Fruit fly (Drosophila melanogaster) whole organism, embryonic: ENCODE results near the gene melt.

Experiments used
- Abd-B ChIP-seq: fragments of 200-800 bp; sonication (Bioruptor generic); optimal IDR thresholded peaks from 2 replicates; lab custom pipeline; 2018; ENCODE audit warnings: missing biosample characterization, mild to moderate bottlenecking, missing genetic modification characterization, moderate library complexity
- Asciz ChIP-seq: fragments of 200-800 bp; sonication (Bioruptor generic); optimal IDR thresholded peaks from 2 replicates; lab custom pipeline; 2017; ENCODE audit warnings: missing biosample characterization, mild to moderate bottlenecking, missing genetic modification characterization, missing genetic modification reagents
- Bgb ChIP-seq: fragments of 200-800 bp; sonication (Bioruptor generic); IDR thresholded peaks from 2 replicates; pipeline ENCODE4 v1.3.6; 2022; ENCODE audit warnings: missing biosample characterization, missing genetic modification characterization; ENCODE audit not compliant: partially characterized antibody
- CG10274 ChIP-seq: fragments of 200-800 bp; sonication (Bioruptor generic); optimal IDR thresholded peaks from 3 replicates; lab custom pipeline; 2017; ENCODE audit warnings: missing biosample characterization, mild to moderate bottlenecking, missing genetic modification characterization
- CG10565 ChIP-seq: fragments of 200-800 bp; sonication (Bioruptor generic); optimal IDR thresholded peaks from 3 replicates; lab custom pipeline; 2016; ENCODE audit warnings: missing biosample characterization, mild to moderate bottlenecking, missing genetic modification characterization
- CG12236 ChIP-seq: fragments of 200-800 bp; sonication (Bioruptor generic); optimal IDR thresholded peaks from 2 replicates; lab custom pipeline; 2016; ENCODE audit warnings: missing biosample characterization, missing genetic modification characterization
- CG14441 ChIP-seq: fragments of 200-800 bp; sonication (Bioruptor generic); IDR thresholded peaks from 2 replicates; pipeline ENCODE4 v1.3.6; 2022; ENCODE audit warnings: missing biosample characterization, missing genetic modification characterization
- CG16815 ChIP-seq: fragments of 200-800 bp; sonication (Bioruptor generic); optimal IDR thresholded peaks from 3 replicates; lab custom pipeline; 2017; ENCODE audit warnings: missing biosample characterization, mild to moderate bottlenecking, missing genetic modification characterization
- CG17359 ChIP-seq: fragments of 200-800 bp; sonication (Bioruptor generic); optimal IDR thresholded peaks from 3 replicates; lab custom pipeline; 2018; ENCODE audit warnings: missing biosample characterization, mild to moderate bottlenecking, missing genetic modification characterization, moderate library complexity
- CG2120 ChIP-seq: fragments of 200-800 bp; sonication (Bioruptor generic); optimal IDR thresholded peaks from 3 replicates; lab custom pipeline; 2016; ENCODE audit warnings: missing biosample characterization, missing genetic modification characterization
- CG30020 ChIP-seq: fragments of 200-800 bp; optimal IDR thresholded peaks from 2 replicates; lab custom pipeline; 2019; ENCODE audit warnings: missing biosample characterization, mild to moderate bottlenecking, missing genetic modification characterization, moderate library complexity
- CG30431 ChIP-seq: fragments of 200-800 bp; sonication (Bioruptor generic); optimal IDR thresholded peaks from 2 replicates; lab custom pipeline; 2017; ENCODE audit warnings: missing biosample characterization, missing genetic modification characterization
- CG3065 ChIP-seq: fragments of 200-800 bp; sonication (Bioruptor generic); optimal IDR thresholded peaks from 2 replicates; lab custom pipeline; 2016; ENCODE audit warnings: missing biosample characterization, missing genetic modification characterization
- CG33213 ChIP-seq: fragments of 200-800 bp; sonication (Bioruptor generic); optimal IDR thresholded peaks from 3 replicates; lab custom pipeline; 2016; ENCODE audit warnings: missing biosample characterization, missing genetic modification characterization
- CG4360 ChIP-seq: fragments of 200-800 bp; sonication (Bioruptor generic); IDR thresholded peaks from 2 replicates; pipeline ENCODE4 v1.3.6; 2022; ENCODE audit warnings: missing biosample characterization, missing genetic modification characterization
- CG8388 ChIP-seq: fragments of 200-800 bp; sonication (Bioruptor generic); optimal IDR thresholded peaks from 2 replicates; lab custom pipeline; 2019; ENCODE audit warnings: missing biosample characterization, mild to moderate bottlenecking, missing genetic modification characterization, moderate library complexity
- CG8478 ChIP-seq: fragments of >200 bp; optimal IDR thresholded peaks from 2 replicates; lab custom pipeline; 2018
- CTCF ChIP-seq: fragments of 200-800 bp; sonication (Bioruptor generic); optimal IDR thresholded peaks from 2 replicates; lab custom pipeline; 2017; ENCODE audit warnings: missing biosample characterization, mild to moderate bottlenecking, missing genetic modification characterization, moderate library complexity
- D ChIP-seq, 2 experiments: fragments of 200-800 bp in 1 of 2; fragments of >200 bp in 1 of 2; sonication (Bioruptor generic) in 1 of 2; optimal IDR thresholded peaks; 2 replicates in 1 of 2; 3 replicates in 1 of 2; lab custom pipeline; 2017; ENCODE audit warnings: mild to moderate bottlenecking in 1 of 2, missing biosample characterization in 1 of 2, missing genetic modification characterization in 1 of 2, missing genetic modification reagents in 1 of 2
- Eip74EF ChIP-seq, 2 experiments: fragments of 200-800 bp in 1 of 2; fragments of >200 bp in 1 of 2; sonication (Bioruptor generic) in 1 of 2; optimal IDR thresholded peaks; 2 replicates each; lab custom pipeline; 2017 to 2019; ENCODE audit warnings: missing biosample characterization in 2 of 2, missing genetic modification characterization in 2 of 2, mild to moderate bottlenecking in 1 of 2, moderate library complexity in 1 of 2
- Ets65A ChIP-seq: fragments of 200-800 bp; sonication (Bioruptor generic); peaks from one replicate; lab custom pipeline; 2016; ENCODE audit warnings: missing biosample characterization, missing genetic modification characterization
- Hr51 ChIP-seq, 2 experiments: fragments of 200-800 bp; sonication (Bioruptor generic); optimal IDR thresholded peaks; 2 replicates in 1 of 2; 3 replicates in 1 of 2; lab custom pipeline; 2016 to 2018; ENCODE audit warnings: missing biosample characterization in 2 of 2, missing genetic modification characterization in 2 of 2, mild to moderate bottlenecking in 1 of 2, moderate library complexity in 1 of 2
- Jarid2 ChIP-seq: fragments of 200-800 bp; sonication (Bioruptor generic); optimal IDR thresholded peaks from 3 replicates; lab custom pipeline; 2017; ENCODE audit warnings: mild to moderate bottlenecking, missing biosample characterization, missing genetic modification reagents, missing genetic modification characterization
- Lim3 ChIP-seq: fragments of 200-800 bp; sonication (Bioruptor generic); IDR thresholded peaks from 2 replicates; pipeline ENCODE4 v1.3.6; 2022; ENCODE audit warnings: missing biosample characterization, missing genetic modification characterization
- Lpt ChIP-seq: fragments of >200 bp; optimal IDR thresholded peaks from 2 replicates; lab custom pipeline; 2018; ENCODE audit warnings: missing biosample characterization, missing genetic modification characterization
- Rfx ChIP-seq: fragments of 200-800 bp; sonication (Bioruptor generic); IDR thresholded peaks from 2 replicates; pipeline ENCODE4 v1.3.6; 2022; ENCODE audit warnings: missing biosample characterization, missing genetic modification characterization
- Sox102F ChIP-seq: fragments of 200-800 bp; sonication (Bioruptor generic); optimal IDR thresholded peaks from 2 replicates; lab custom pipeline; 2018; ENCODE audit warnings: missing biosample characterization, mild to moderate bottlenecking, missing genetic modification characterization, moderate library complexity
- az2 ChIP-seq: fragments of 200-800 bp; sonication (Bioruptor generic); optimal IDR thresholded peaks from 3 replicates; lab custom pipeline; 2016; ENCODE audit warnings: missing biosample characterization, missing genetic modification characterization
- cato ChIP-seq: fragments of 200-800 bp; sonication (Bioruptor generic); optimal IDR thresholded peaks from 2 replicates; lab custom pipeline; 2016; ENCODE audit warnings: missing biosample characterization, missing genetic modification characterization, borderline replicate concordance
- ci ChIP-seq: fragments of 200-800 bp; sonication (Bioruptor generic); IDR thresholded peaks from 3 replicates; pipeline ENCODE4 v1.3.6; 2022; ENCODE audit warnings: missing biosample characterization, missing genetic modification characterization
- disco-r ChIP-seq: fragments of 200-800 bp; sonication (Bioruptor generic); optimal IDR thresholded peaks from 2 replicates; lab custom pipeline; 2016; ENCODE audit warnings: missing biosample characterization, missing genetic modification characterization
- dmrt99B ChIP-seq: fragments of 200-800 bp; sonication (Bioruptor generic); optimal IDR thresholded peaks from 2 replicates; lab custom pipeline; 2018; ENCODE audit warnings: missing biosample characterization, mild to moderate bottlenecking, missing genetic modification characterization, moderate library complexity
- exex ChIP-seq: fragments of 200-800 bp; sonication (Bioruptor generic); optimal IDR thresholded peaks from 4 replicates; lab custom pipeline; 2018; ENCODE audit warnings: missing biosample characterization, mild to moderate bottlenecking, missing genetic modification characterization, moderate library complexity
- gfzf ChIP-seq: fragments of 200-800 bp; sonication (Bioruptor generic); optimal IDR thresholded peaks from 2 replicates; lab custom pipeline; 2016; ENCODE audit warnings: missing biosample characterization, mild to moderate bottlenecking, missing genetic modification characterization, moderate library complexity
- gsb ChIP-seq: fragments of 200-800 bp; sonication (Bioruptor generic); IDR thresholded peaks from 2 replicates; pipeline ENCODE4 v1.3.6; 2022; ENCODE audit warnings: missing biosample characterization, missing genetic modification characterization
- ind ChIP-seq: fragments of 200-800 bp; sonication (Bioruptor generic); optimal IDR thresholded peaks from 3 replicates; lab custom pipeline; 2016; ENCODE audit warnings: missing biosample characterization, missing genetic modification characterization
- lola ChIP-seq, 3 experiments: fragments of >200 bp in 2 of 3; fragments of 200-800 bp in 1 of 3; sonication (Bioruptor generic) in 1 of 3; optimal IDR thresholded peaks; 2 replicates each; lab custom pipeline; 2017 to 2019; ENCODE audit warnings: missing biosample characterization in 3 of 3, missing genetic modification characterization in 3 of 3, mild to moderate bottlenecking in 1 of 3, moderate library complexity in 1 of 3
- nom ChIP-seq: fragments of 200-800 bp; sonication (Bioruptor generic); optimal IDR thresholded peaks from 2 replicates; lab custom pipeline; 2017; ENCODE audit warnings: missing biosample characterization, missing genetic modification characterization, mild to moderate bottlenecking, moderate library complexity, missing genetic modification reagents
- odd ChIP-seq: fragments of 200-800 bp; sonication (Bioruptor generic); optimal IDR thresholded peaks from 2 replicates; lab custom pipeline; 2017; ENCODE audit warnings: missing biosample characterization, mild to moderate bottlenecking, missing genetic modification characterization
- pita ChIP-seq: fragments of 200-800 bp; sonication (Bioruptor generic); optimal IDR thresholded peaks from 2 replicates; lab custom pipeline; 2017; ENCODE audit warnings: missing biosample characterization, mild to moderate bottlenecking, missing genetic modification characterization
- prd ChIP-seq, 3 experiments: fragments of >200 bp in 2 of 3; fragments of 200-800 bp in 1 of 3; sonication (Bioruptor generic) in 1 of 3; optimal IDR thresholded peaks in 2 of 3; IDR thresholded peaks in 1 of 3; 2 replicates in 2 of 3; 3 replicates in 1 of 3; pipeline versions ENCODE4 v1.3.6 to Lab custom; 2017 to 2022; ENCODE audit warnings: missing biosample characterization in 1 of 3, missing genetic modification characterization in 1 of 3
- sna ChIP-seq: fragments of 200-800 bp; sonication (Bioruptor generic); IDR thresholded peaks from 2 replicates; pipeline ENCODE4 v1.3.6; 2022; ENCODE audit warnings: missing biosample characterization, missing genetic modification characterization; ENCODE audit not compliant: partially characterized antibody
- sr ChIP-seq: fragments of 200-800 bp; sonication (Bioruptor generic); IDR thresholded peaks from 3 replicates; pipeline ENCODE4 v1.3.6; 2022; ENCODE audit warnings: missing biosample characterization, missing genetic modification characterization
- tap ChIP-seq: fragments of 200-800 bp; optimal IDR thresholded peaks from 3 replicates; lab custom pipeline; 2019; ENCODE audit warnings: missing biosample characterization, mild to moderate bottlenecking, missing genetic modification characterization, moderate library complexity
- vnd ChIP-seq: fragments of 200-800 bp; sonication (Bioruptor generic); IDR thresholded peaks from 3 replicates; pipeline ENCODE4 v1.3.6; 2022; ENCODE audit warnings: missing biosample characterization, missing genetic modification characterization; ENCODE audit not compliant: partially characterized antibody
- zfh2 ChIP-seq: fragments of 200-800 bp; sonication (Bioruptor generic); optimal IDR thresholded peaks from 2 replicates; lab custom pipeline; 2016; ENCODE audit warnings: missing biosample characterization, missing genetic modification characterization

Gene melt

dm6 chr3L:7133699-7134655, at the start of gene melt (continued):
- peak; percentile 55 for TF ChIP-seq gsb
- TF ChIP-seq CG17359: peak; percentile 77
- TF ChIP-seq dmrt99B (tag; lab: Kevin White, UChicago): peak; percentile 89
- no peak for TF ChIP-seq sna (GFP tag; lab: Robert Waterston, UW)
- peak; percentile 14 for TF ChIP-seq pita (GFP tag; lab: Kevin White, UChicago)
- peak; percentile 81 for TF ChIP-seq Asciz (GFP tag; lab: Kevin White, UChicago)
- TF ChIP-seq Eip74EF (GFP tag; optimal IDR thresholded peaks at IDR 0.05; lab: Kevin White, UChicago): peak in 1 of 2 experiments; percentile 87
- TF ChIP-seq Sox102F: peak; percentile 84
- peak; percentile 65; the same call in 1 of the 2 replicates for TF ChIP-seq CG14441 (GFP tag; lab: Robert Waterston, UW)
- peak; percentile 98 for TF ChIP-seq Ets65A (GFP tag; lab: Kevin White, UChicago)
- peak; percentile 89 for TF ChIP-seq CG16815 (GFP tag; lab: Kevin White, UChicago)
- peak; percentile 33; the same call in 1 of the 3 replicates for TF ChIP-seq vnd (GFP tag; lab: Robert Waterston, UW)
- no peak for TF ChIP-seq gfzf
- TF ChIP-seq Abd-B (GFP tag; lab: Kevin White, UChicago): peak; percentile 78
- TF ChIP-seq CG3065: peak; percentile 68
- peak; percentile 48; the same call in 1 of the 3 replicates for TF ChIP-seq sr (GFP tag; lab: Robert Waterston, UW)
- no peak for TF ChIP-seq Lpt (GFP tag; lab: Kevin White, UChicago)
- TF ChIP-seq Rfx (GFP tag; lab: Robert Waterston, UW): peak; percentile 82
- peak; percentile 71 for TF ChIP-seq CG12236
- peak; percentile 92 for TF ChIP-seq zfh2
- TF ChIP-seq Hr51 (GFP tag; optimal IDR thresholded peaks at IDR 0.05; lab: Kevin White, UChicago): peak; percentile 87 to 91
- TF ChIP-seq ind: peak; percentile 89
- peak; percentile 77 for TF ChIP-seq CG8388 (GFP tag; lab: Kevin White, UChicago)
- no peak for TF ChIP-seq prd (optimal IDR thresholded peaks at IDR 0.05; lab: Kevin White, UChicago)
- peak; percentile 88 for TF ChIP-seq prd (GFP tag; IDR thresholded peaks at IDR 0.05; lab: Robert Waterston, UW)
- TF ChIP-seq CG10565 (GFP tag; lab: Kevin White, UChicago): peak; percentile 16
- peak; percentile 82 for TF ChIP-seq CG10274 (GFP tag; lab: Kevin White, UChicago)
- TF ChIP-seq CG8478 (lab: Kevin White, UChicago): no peak
- 0 out of 2 replicates have a peak, but pooled peaks have one; percentile 29 for TF ChIP-seq Lim3 (GFP tag; lab: Robert Waterston, UW)
- peak; percentile 99 for TF ChIP-seq CG4360 (GFP tag; lab: Robert Waterston, UW)
- peak; percentile 55 for TF ChIP-seq tap
- peak; percentile 74 for TF ChIP-seq CG30431 (GFP tag; lab: Kevin White, UChicago)
- TF ChIP-seq CTCF (GFP tag; lab: Kevin White, UChicago): peak; percentile 31
- peak; percentile 93 for TF ChIP-seq CG2120 (GFP tag; lab: Kevin White, UChicago)
- TF ChIP-seq D (optimal IDR thresholded peaks at IDR 0.05; lab: Kevin White, UChicago): no peak
- TF ChIP-seq D (GFP tag; optimal IDR thresholded peaks at IDR 0.05; lab: Kevin White, UChicago): peak; percentile 88
- peak; percentile 65 for TF ChIP-seq nom (GFP tag; lab: Kevin White, UChicago)
- TF ChIP-seq lola (GFP tag; optimal IDR thresholded peaks at IDR 0.05; lab: Kevin White, UChicago): peak in 1 of 3 experiments; percentile 90
- TF ChIP-seq az2 (GFP tag; lab: Kevin White, UChicago): peak; percentile 89
- TF ChIP-seq cato (GFP tag; lab: Kevin White, UChicago): peak; percentile 87
- TF ChIP-seq exex (tag; lab: Kevin White, UChicago): peak; percentile 38
- peak; percentile 51 for TF ChIP-seq ci
- TF ChIP-seq CG33213 (GFP tag; lab: Kevin White, UChicago): peak; percentile 58
- TF ChIP-seq Bgb (GFP tag; lab: Robert Waterston, UW): peak; percentile 73
- TF ChIP-seq disco-r (GFP tag; lab: Kevin White, UChicago): peak; percentile 79
- TF ChIP-seq odd: peak; percentile 78
- peak; percentile 91 for TF ChIP-seq Jarid2 (GFP tag; lab: Kevin White, UChicago)
- peak; percentile 49 for TF ChIP-seq CG30020
